Worm (Caenorhabditis elegans): Measurements from ENCODE around the gene srx-21.

srx-21 gene

ce11 chrV:724946-725806 is 48.3 kb downstream of the srx-21 start:
- no peak for TF ChIP-seq ztf-28 (GFP tag; IDR thresholded peaks at IDR 0.05)
- TF ChIP-seq madf-8 (GFP tag; conservative IDR thresholded peaks at IDR 0.05): no peak
- peak; percentile 18 for TF ChIP-seq somi-1 (GFP tag; optimal IDR thresholded peaks at IDR 0.05)
- peak; percentile 10 for TF ChIP-seq Y53G8AR.9 (GFP tag; conservative IDR thresholded peaks at IDR 0.05)
- 0 out of 2 replicates have a peak, but pooled peaks have one; percentile 14 for TF ChIP-seq nfyb-1 (GFP tag; IDR thresholded peaks at IDR 0.05)
- no peak for TF ChIP-seq dox-1 (GFP tag; IDR thresholded peaks at IDR 0.05)
- no peak for TF ChIP-seq nhr-179 (tag; optimal IDR thresholded peaks at IDR 0.05)
- no peak for TF ChIP-seq hrde-1 (tag; optimal IDR thresholded peaks at IDR 0.05; ENCODE audit: borderline replicate concordance)
- TF ChIP-seq lin-26 (GFP tag; IDR thresholded peaks at IDR 0.05): peak; percentile 75; the same call in 1 of the 2 replicates
- TF ChIP-seq Y56A3A.18 (GFP tag; IDR thresholded peaks at IDR 0.05): no peak
- no peak for TF ChIP-seq ztf-22 (GFP tag; optimal IDR thresholded peaks at IDR 0.05)
- TF ChIP-seq ceh-58 (GFP tag; IDR thresholded peaks at IDR 0.05): 0 out of 2 replicates have a peak, but pooled peaks have one; percentile 16
- TF ChIP-seq ama-1 (optimal IDR thresholded peaks at IDR 0.05): peak; percentile 88
- TF ChIP-seq ama-1 (GFP tag; optimal IDR thresholded peaks at IDR 0.05): peak in 1 of 2 experiments; percentile 12
- no peak for TF ChIP-seq mcd-1 (GFP tag; IDR thresholded peaks at IDR 0.05)
- TF ChIP-seq cebp-1 (GFP tag; IDR thresholded peaks at IDR 0.05): no peak
- peak; percentile 6 for TF ChIP-seq cebp-1 (tag; optimal IDR thresholded peaks at IDR 0.05)
- no peak for TF ChIP-seq F33H1.4 (GFP tag; IDR thresholded peaks at IDR 0.05)
- peak; percentile 67 for TF ChIP-seq ZK185.1 (tag; optimal IDR thresholded peaks at IDR 0.05; ENCODE audit: poor library complexity, severe bottlenecking)
- TF ChIP-seq lin-40 (tag; optimal IDR thresholded peaks at IDR 0.05): no peak
- peak; percentile 6 for TF ChIP-seq B0336.3 (GFP tag; IDR thresholded peaks at IDR 0.05)
- no peak for TF ChIP-seq ekl-4 (GFP tag; IDR thresholded peaks at IDR 0.05)
- TF ChIP-seq ceh-40 (GFP tag; IDR thresholded peaks at IDR 0.05): 0 out of 2 replicates have a peak, but pooled peaks have one; percentile 5
- TF ChIP-seq tlf-1 (GFP tag; optimal IDR thresholded peaks at IDR 0.05): peak; percentile 9
- no peak for TF ChIP-seq nfya-2 (GFP tag; IDR thresholded peaks at IDR 0.05)
- TF ChIP-seq zim-3 (tag; optimal IDR thresholded peaks at IDR 0.05): no peak
- no peak for TF ChIP-seq let-526 (GFP tag; IDR thresholded peaks at IDR 0.05)
- TF ChIP-seq rpc-1 (optimal IDR thresholded peaks at IDR 0.05): no peak
- no peak for TF ChIP-seq rpc-1 (tag; optimal IDR thresholded peaks at IDR 0.05)
- TF ChIP-seq F57C9.4 (tag; optimal IDR thresholded peaks at IDR 0.05): no peak
- no peak for TF ChIP-seq die-1 (tag; optimal IDR thresholded peaks at IDR 0.05)
- no peak for TF ChIP-seq B0261.1 (tag; optimal IDR thresholded peaks at IDR 0.05)
- no peak for TF ChIP-seq lsy-27 (tag; optimal IDR thresholded peaks at IDR 0.05; ENCODE audit: borderline replicate concordance, insufficient read depth)
- TF ChIP-seq egl-44 (GFP tag; IDR thresholded peaks at IDR 0.05): peak; percentile 25

- TF ChIP-seq Y53G8AR.9 (GFP tag; conservative IDR thresholded peaks at IDR 0.05) (peak; percentile 64), B0261.1 (tag; optimal IDR thresholded peaks at IDR 0.05) (no peak), F23B12.7 (tag; optimal IDR thresholded peaks at IDR 0.05; ENCODE audit: insufficient read depth) (no peak), K11D2.4 (GFP tag; IDR thresholded peaks at IDR 0.05) (no peak), F49E8.2 (tag; optimal IDR thresholded peaks at IDR 0.05; ENCODE audit: insufficient read depth) (no peak), ccch-3 (GFP tag; optimal IDR thresholded peaks at IDR 0.05) (no peak), sptf-2 (GFP tag; optimal IDR thresholded peaks at IDR 0.05) (no peak), Y79H2A.3 (GFP tag; conservative IDR thresholded peaks at IDR 0.05) (no peak), ztf-3 (GFP tag; optimal IDR thresholded peaks at IDR 0.05) (peak; percentile 15), tbp1 (GFP tag; optimal IDR thresholded peaks at IDR 0.05) (no peak), ztf-25 (GFP tag; IDR thresholded peaks at IDR 0.05) (no peak), ZK185.1 (tag; optimal IDR thresholded peaks at IDR 0.05; ENCODE audit: poor library complexity, severe bottlenecking) (peak; percentile 77), athp-1 (tag; optimal IDR thresholded peaks at IDR 0.05) (no peak), egl-18 (GFP tag; IDR thresholded peaks at IDR 0.05) (no peak; the same call in 1 of the 2 replicates), bed-2 (GFP tag; IDR thresholded peaks at IDR 0.05) (0 out of 2 replicates have a peak, but pooled peaks have one; percentile 6), ceh-91 (GFP tag; IDR thresholded peaks at IDR 0.05) (no peak)
Measured at ce11 chrV:725807-726572, 49.2 kb downstream of the srx-21 start.
